Fruit fly (Drosophila melanogaster) whole organism, embryonic: ENCODE data around the gene CG31436.

Experiments used
- CG10431 ChIP-seq: fragments of 200-800 bp; sonication (Bioruptor generic); optimal IDR thresholded peaks from 3 replicates; lab custom pipeline; 2018; ENCODE audit warnings: missing biosample characterization, mild to moderate bottlenecking, missing genetic modification characterization
- CG12236 ChIP-seq: fragments of 200-800 bp; sonication (Bioruptor generic); optimal IDR thresholded peaks from 2 replicates; lab custom pipeline; 2016; ENCODE audit warnings: missing biosample characterization, missing genetic modification characterization
- CG12391 ChIP-seq: fragments of 200-800 bp; sonication (Bioruptor generic); optimal IDR thresholded peaks from 3 replicates; lab custom pipeline; 2018; ENCODE audit warnings: missing biosample characterization, mild to moderate bottlenecking, missing genetic modification characterization, moderate library complexity
- CG13296 ChIP-seq: fragments of 200-800 bp; sonication (Bioruptor generic); optimal IDR thresholded peaks from 3 replicates; lab custom pipeline; 2018; ENCODE audit warnings: missing biosample characterization, mild to moderate bottlenecking, missing genetic modification characterization
- CG13624 ChIP-seq: fragments of 200-800 bp; sonication (Bioruptor generic); optimal IDR thresholded peaks from 2 replicates; lab custom pipeline; 2016; ENCODE audit warnings: missing biosample characterization, missing genetic modification characterization
- CG1647 ChIP-seq: fragments of 200-800 bp; sonication (Bioruptor generic); optimal IDR thresholded peaks from 3 replicates; lab custom pipeline; 2016; ENCODE audit warnings: missing biosample characterization, missing genetic modification characterization
- CG2712 ChIP-seq: fragments of 200-800 bp; optimal IDR thresholded peaks from 3 replicates; lab custom pipeline; 2019; ENCODE audit warnings: missing biosample characterization, mild to moderate bottlenecking, missing genetic modification characterization, moderate library complexity
- CG30403 ChIP-seq: fragments of 200-800 bp; sonication (Bioruptor generic); optimal IDR thresholded peaks from 3 replicates; lab custom pipeline; 2016; ENCODE audit warnings: missing biosample characterization, missing genetic modification characterization
- CG31388 ChIP-seq: fragments of 200-800 bp; sonication (Bioruptor generic); optimal IDR thresholded peaks from 2 replicates; lab custom pipeline; 2016; ENCODE audit warnings: missing biosample characterization, missing genetic modification characterization
- CG32767 ChIP-seq: fragments of 200-800 bp; sonication (Bioruptor generic); IDR thresholded peaks from 2 replicates; pipeline ENCODE4 v1.3.6; 2022; ENCODE audit warnings: missing biosample characterization, missing genetic modification characterization
- CG3407 ChIP-seq: fragments of 200-800 bp; sonication (Bioruptor generic); optimal IDR thresholded peaks from 2 replicates; lab custom pipeline; 2018; ENCODE audit warnings: missing biosample characterization, mild to moderate bottlenecking, missing genetic modification characterization
- CG42726 ChIP-seq: fragments of 200-800 bp; sonication (Bioruptor generic); IDR thresholded peaks from 2 replicates; pipeline ENCODE4 v1.3.6; 2022; ENCODE audit warnings: missing biosample characterization, missing genetic modification characterization; ENCODE audit not compliant: partially characterized antibody
- CG8765 ChIP-seq: fragments of 200-800 bp; sonication (Bioruptor generic); IDR thresholded peaks from 2 replicates; pipeline ENCODE4 v1.3.6; 2022; ENCODE audit warnings: missing biosample characterization, missing genetic modification characterization
- CG9609 ChIP-seq: fragments of 200-800 bp; sonication (Bioruptor generic); optimal IDR thresholded peaks from 3 replicates; lab custom pipeline; 2016; ENCODE audit warnings: missing biosample characterization, missing genetic modification characterization
- Drgx ChIP-seq: fragments of 200-800 bp; sonication (Bioruptor generic); IDR thresholded peaks from 2 replicates; pipeline ENCODE4 v1.3.6; 2022; ENCODE audit warnings: missing biosample characterization, missing genetic modification characterization
- Ets65A ChIP-seq: fragments of 200-800 bp; sonication (Bioruptor generic); peaks from one replicate; lab custom pipeline; 2016; ENCODE audit warnings: missing biosample characterization, missing genetic modification characterization
- HmgD ChIP-seq: fragments of 200-800 bp; sonication (Bioruptor generic); optimal IDR thresholded peaks from 3 replicates; lab custom pipeline; 2016; ENCODE audit warnings: missing biosample characterization, missing genetic modification characterization
- Hr51 ChIP-seq, 2 experiments: fragments of 200-800 bp; sonication (Bioruptor generic); optimal IDR thresholded peaks; 2 replicates in 1 of 2; 3 replicates in 1 of 2; lab custom pipeline; 2016 to 2018; ENCODE audit warnings: missing biosample characterization in 2 of 2, missing genetic modification characterization in 2 of 2, mild to moderate bottlenecking in 1 of 2, moderate library complexity in 1 of 2
- Hr78 ChIP-seq, 2 experiments: fragments of 200-800 bp in 1 of 2; fragments of >200 bp in 1 of 2; sonication (Bioruptor generic) in 1 of 2; optimal IDR thresholded peaks; 2 replicates each; lab custom pipeline; 2017 to 2019; ENCODE audit warnings: missing biosample characterization in 2 of 2, missing genetic modification characterization in 2 of 2, mild to moderate bottlenecking in 1 of 2, moderate library complexity in 1 of 2
- Lpt ChIP-seq: fragments of >200 bp; optimal IDR thresholded peaks from 2 replicates; lab custom pipeline; 2018; ENCODE audit warnings: missing biosample characterization, missing genetic modification characterization
- Max ChIP-seq: fragments of 200-800 bp; sonication (Bioruptor generic); optimal IDR thresholded peaks from 2 replicates; lab custom pipeline; 2016; ENCODE audit warnings: missing biosample characterization, mild to moderate bottlenecking, missing genetic modification characterization
- Med ChIP-seq: fragments of 200-800 bp; sonication (Bioruptor generic); peaks from one replicate; lab custom pipeline; 2016; ENCODE audit warnings: missing biosample characterization, missing genetic modification characterization, mild to moderate bottlenecking, inconsistent platforms, moderate library complexity
- Mes4 ChIP-seq: fragments of 200-800 bp; sonication (Bioruptor generic); optimal IDR thresholded peaks from 2 replicates; lab custom pipeline; 2016; ENCODE audit warnings: missing biosample characterization, missing genetic modification characterization
- Nf-YC ChIP-seq: fragments of 200-800 bp; optimal IDR thresholded peaks from 3 replicates; lab custom pipeline; 2019; ENCODE audit warnings: missing biosample characterization, mild to moderate bottlenecking, missing genetic modification characterization, moderate library complexity
- Trl ChIP-seq, 3 experiments: fragments of >200 bp in 2 of 3; fragments of 200-800 bp in 1 of 3; sonication (Bioruptor generic) in 1 of 3; optimal IDR thresholded peaks; 2 replicates in 1 of 3; 3 replicates in 2 of 3; lab custom pipeline; 2016 to 2017; ENCODE audit warnings: missing biosample characterization in 1 of 3, missing genetic modification characterization in 1 of 3
- ac ChIP-seq: fragments of 200-800 bp; sonication (Bioruptor generic); optimal IDR thresholded peaks from 3 replicates; lab custom pipeline; 2017; ENCODE audit warnings: missing biosample characterization, mild to moderate bottlenecking, missing genetic modification characterization
- cwo ChIP-seq: fragments of 200-800 bp; sonication (Bioruptor generic); optimal IDR thresholded peaks from 3 replicates; lab custom pipeline; 2017; ENCODE audit warnings: missing biosample characterization, missing genetic modification characterization, mild to moderate bottlenecking, moderate library complexity, missing genetic modification reagents
- fu2 ChIP-seq: fragments of 200-800 bp; sonication (Bioruptor generic); optimal IDR thresholded peaks from 2 replicates; lab custom pipeline; 2016; ENCODE audit warnings: missing biosample characterization, missing genetic modification characterization
- hb ChIP-seq: fragments of 200-800 bp; sonication (Bioruptor generic); IDR thresholded peaks from 3 replicates; pipeline ENCODE4 v1.3.6; 2022; ENCODE audit warnings: missing biosample characterization, missing genetic modification characterization; ENCODE audit not compliant: partially characterized antibody
- lab ChIP-seq: fragments of 200-800 bp; sonication (Bioruptor generic); optimal IDR thresholded peaks from 3 replicates; lab custom pipeline; 2017; ENCODE audit warnings: missing biosample characterization, missing genetic modification characterization, mild to moderate bottlenecking, moderate library complexity, missing genetic modification reagents
- nerfin-1 ChIP-seq: fragments of 200-800 bp; sonication (Bioruptor generic); optimal IDR thresholded peaks from 3 replicates; lab custom pipeline; 2019; ENCODE audit warnings: missing biosample characterization, mild to moderate bottlenecking, missing genetic modification characterization, moderate library complexity
- otp ChIP-seq: fragments of 200-800 bp; sonication (Bioruptor generic); IDR thresholded peaks from 3 replicates; pipeline ENCODE4, ENCODE4 v1.3.6; 2022; ENCODE audit warnings: missing biosample characterization, missing genetic modification characterization
- sisA ChIP-seq: fragments of 200-800 bp; sonication (Bioruptor generic); IDR thresholded peaks from 2 replicates; pipeline ENCODE4 v1.3.6; 2022; ENCODE audit warnings: missing biosample characterization, missing genetic modification characterization
- so ChIP-seq: fragments of 200-800 bp; sonication (Bioruptor generic); IDR thresholded peaks from 3 replicates; pipeline ENCODE4 v1.3.6; 2022; ENCODE audit warnings: missing biosample characterization, missing genetic modification characterization
- z ChIP-seq: fragments of 200-800 bp; sonication (Bioruptor generic); IDR thresholded peaks from 3 replicates; pipeline ENCODE4 v1.3.6; 2022; ENCODE audit warnings: missing biosample characterization, missing genetic modification characterization

The CG31436 gene

dm6 chr3R:25265589-25266201 is 38.2 kb upstream of the CG31436 start, which contains the start of the genes GlnRS and RIOK2 (continued):
- TF ChIP-seq CG1647 (GFP tag; lab: Kevin White, UChicago) (no peak), CG12391 (tag; lab: Kevin White, UChicago) (peak; percentile 31), Mes4 (GFP tag; lab: Kevin White, UChicago) (no peak), CG42726 (GFP tag; lab: Robert Waterston, UW) (peak; percentile 91), CG31388 (GFP tag; lab: Kevin White, UChicago) (no peak), CG13296 (GFP tag; lab: Kevin White, UChicago) (no peak), CG3407 (GFP tag; lab: Kevin White, UChicago) (no peak), CG2712 (tag; lab: Kevin White, UChicago) (peak; percentile 48), nerfin-1 (tag; lab: Kevin White, UChicago) (no peak), HmgD (GFP tag; lab: Kevin White, UChicago) (peak; percentile 50), CG9609 (GFP tag; lab: Kevin White, UChicago) (peak; percentile 16)
- TF ChIP-seq, all 482 proteins: peak for 131

- TF ChIP-seq Max (GFP tag; lab: Kevin White, UChicago), result no peak
- TF ChIP-seq Ets65A (GFP tag; lab: Kevin White, UChicago), result peak; percentile 92
- no peak for TF ChIP-seq Hr51 (GFP tag; optimal IDR thresholded peaks at IDR 0.05; lab: Kevin White, UChicago)
Measured at dm6 chr3R:25266751-25267150, 37.2 kb upstream of the CG31436 start.

- TF ChIP-seq CG30403 (GFP tag; lab: Kevin White, UChicago), result no peak
- TF ChIP-seq Drgx (GFP tag; lab: Robert Waterston, UW), result no peak
- TF ChIP-seq so (GFP tag; lab: Robert Waterston, UW), result no peak
- no peak for TF ChIP-seq CG32767 (GFP tag; lab: Robert Waterston, UW)
- peak; percentile 12 for TF ChIP-seq Med (GFP tag; lab: Kevin White, UChicago)
Measured at dm6 chr3R:25269909-25270308, 34.0 kb upstream of the CG31436 start, which contains the start of the genes CG11889 and CG11891. TSS of gene CG11889 (plus strand) at chr3R:25270209. TSS of gene CG11891 (plus strand) at chr3R:25270209.

- TF ChIP-seq fu2 (GFP tag; lab: Kevin White, UChicago), result no peak
- TF ChIP-seq CG8765 (GFP tag; lab: Robert Waterston, UW), result no peak
- no peak for TF ChIP-seq cwo
- TF ChIP-seq otp (GFP tag; lab: Robert Waterston, UW), result no peak
- TF ChIP-seq z (GFP tag; lab: Robert Waterston, UW), result no peak
- no peak for TF ChIP-seq sisA (GFP tag; lab: Robert Waterston, UW)
- TF ChIP-seq lab, result no peak
- no peak for TF ChIP-seq Hr78 (GFP tag; optimal IDR thresholded peaks at IDR 0.05; lab: Kevin White, UChicago)
- no peak for TF ChIP-seq ac
- TF ChIP-seq CG13624, result no peak
- TF ChIP-seq CG10431 (GFP tag; lab: Kevin White, UChicago), result no peak
- TF ChIP-seq CG12236, result no peak
- TF ChIP-seq hb (GFP tag; lab: Robert Waterston, UW), result no peak
- TF ChIP-seq so (GFP tag; lab: Robert Waterston, UW), result no peak
- TF ChIP-seq Trl (optimal IDR thresholded peaks at IDR 0.05; lab: Kevin White, UChicago), result no peak
- no peak for TF ChIP-seq Trl (GFP tag; optimal IDR thresholded peaks at IDR 0.05; lab: Kevin White, UChicago)
- no peak for TF ChIP-seq Lpt (GFP tag; lab: Kevin White, UChicago)
- no peak for TF ChIP-seq Nf-YC (tag; lab: Kevin White, UChicago)
Measured at dm6 chr3R:25273537-25273936, 30.4 kb upstream of the CG31436 start, which contains the start of gene CG11878. TSS of gene CG11878 (plus strand) at chr3R:25273837.
